Fruit fly (Drosophila melanogaster) whole organism: ENCODE data around the gene Nplp3.

Experiments
- CG8478 ChIP-seq: fragments of >200 bp; optimal IDR thresholded peaks from 2 replicates; lab custom pipeline; 2018; ENCODE audit warnings: inconsistent platforms
- EcR ChIP-seq, 2 experiments: fragments of >200 bp; optimal IDR thresholded peaks; 2 replicates each; lab custom pipeline; 2017; ENCODE audit warnings: missing biosample characterization in 2 of 2, missing genetic modification characterization in 2 of 2, missing genetic modification reagents in 2 of 2
- pan ChIP-seq: fragments of >200 bp; optimal IDR thresholded peaks from 2 replicates; lab custom pipeline; 2017
- psq ChIP-seq: fragments of >200 bp; optimal IDR thresholded peaks from 2 replicates; lab custom pipeline; 2017
- usp ChIP-seq: fragments of >200 bp; optimal IDR thresholded peaks from 2 replicates; lab custom pipeline; 2017; ENCODE audit warnings: missing biosample characterization, missing genetic modification characterization, mixed read lengths

DNA sequence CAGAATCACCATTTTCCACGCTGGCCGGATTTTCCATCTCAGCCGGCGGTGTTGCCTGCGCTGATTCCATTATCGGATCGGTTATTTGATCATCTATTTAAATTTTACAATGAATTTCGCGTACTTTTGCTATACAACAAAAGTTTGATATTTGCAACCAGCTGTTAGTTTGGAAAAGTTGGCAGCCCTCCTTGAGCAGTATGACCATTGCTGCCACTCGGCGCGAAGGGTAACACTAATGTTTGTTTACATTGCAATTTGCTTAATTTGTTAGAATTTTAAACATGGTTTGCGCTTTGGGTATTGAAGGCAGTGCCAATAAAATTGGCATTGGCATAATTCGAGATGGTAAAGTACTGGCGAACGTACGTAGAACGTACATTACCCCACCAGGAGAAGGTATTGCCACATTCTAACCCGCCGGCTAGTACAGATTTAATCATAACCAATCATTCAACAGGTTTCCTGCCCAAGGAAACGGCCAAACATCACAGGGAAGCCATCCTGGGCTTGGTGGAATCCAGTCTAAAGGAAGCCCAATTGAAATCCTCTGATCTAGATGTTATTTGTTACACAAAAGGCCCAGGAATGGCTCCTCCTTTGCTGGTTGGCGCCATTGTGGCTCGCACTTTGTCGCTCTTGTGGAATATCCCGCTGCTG, 34.1 kb downstream of the Nplp3 start, which contains the start of the genes Golgin104 and Tcs3:
- TF ChIP-seq pan (lab: Kevin White, UChicago) (no peak), psq (no peak), usp (no peak), CG8478 (lab: Kevin White, UChicago) (no peak), EcR (GFP tag; optimal IDR thresholded peaks at IDR 0.05; lab: Kevin White, UChicago) (no peak)
